Worm (Caenorhabditis elegans): ENCODE measurements around the gene W09C2.10.
A peak's percentile ranks its signal among the peaks of the same experiment; 100 is the strongest.

W09C2.10 gene

DNA sequence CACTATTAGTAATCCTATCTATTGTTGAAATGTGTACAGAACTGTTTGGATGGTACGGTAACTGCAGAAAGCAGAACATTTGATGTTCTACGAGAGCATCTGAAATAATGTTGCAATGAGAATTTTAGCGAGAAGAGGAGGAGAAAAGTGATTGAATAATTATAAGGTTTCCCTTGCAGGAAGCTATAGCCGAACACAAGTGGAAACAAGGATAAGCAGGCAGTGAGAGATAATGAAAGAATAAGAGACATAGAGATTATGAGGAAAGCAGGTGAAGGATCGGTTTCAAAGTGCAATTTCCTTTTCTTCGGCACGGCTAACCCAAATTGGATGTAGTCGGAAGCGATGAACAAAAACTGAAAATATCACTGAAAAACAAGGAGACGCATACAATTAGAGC lies 17.0 kb upstream of the W09C2.10 start, which contains the start of gene del-2:
TSS of gene del-2 (minus strand) at position 101 of the 400 bp plus-strand sequence.
- no peak for TF ChIP-seq tlp-1 (tag; optimal IDR thresholded peaks at IDR 0.05)
- TF ChIP-seq nhr-47 (tag; optimal IDR thresholded peaks at IDR 0.05): peak; percentile 6
- TF ChIP-seq F16B12.6 (tag; optimal IDR thresholded peaks at IDR 0.05): no peak
- no peak for TF ChIP-seq tbx-2 (tag; optimal IDR thresholded peaks at IDR 0.05)
- no peak for TF ChIP-seq C16A3.4 (tag; optimal IDR thresholded peaks at IDR 0.05)
- TF ChIP-seq ceh-8 (GFP tag; optimal IDR thresholded peaks at IDR 0.05): no peak
- peak; percentile 17 for TF ChIP-seq dsc-1 (tag; optimal IDR thresholded peaks at IDR 0.05)
- TF ChIP-seq snu-23 (GFP tag; optimal IDR thresholded peaks at IDR 0.05): no peak
- TF ChIP-seq elt-3 (tag; optimal IDR thresholded peaks at IDR 0.05): no peak
- peak; percentile 67 for TF ChIP-seq fkh-8 (tag; optimal IDR thresholded peaks at IDR 0.05)
- no peak for TF ChIP-seq xbp-1 (tag; optimal IDR thresholded peaks at IDR 0.05)
- no peak for TF ChIP-seq zag-1 (tag; optimal IDR thresholded peaks at IDR 0.05)

DNA sequence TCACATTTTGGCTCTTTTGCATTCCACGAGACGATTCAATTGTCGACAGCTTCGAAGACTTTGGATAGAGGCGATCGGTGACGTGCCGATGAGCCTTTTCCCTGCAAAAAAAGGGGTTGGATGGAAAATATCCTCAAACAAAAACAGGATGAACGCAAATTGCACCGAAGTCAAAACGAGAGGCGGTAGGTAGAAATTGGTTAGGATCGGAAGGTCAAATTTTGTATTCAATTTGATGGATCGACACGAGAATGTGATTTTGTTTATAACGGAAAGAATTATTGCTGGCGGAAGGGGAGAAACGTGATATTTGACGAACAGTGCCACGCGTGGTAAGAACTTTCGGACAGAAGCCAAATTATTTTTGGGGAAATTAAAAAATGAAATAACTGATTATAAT lies 10.0 kb upstream of the W09C2.10 start, which contains the start of gene mca-1:
TSS of gene mca-1 (minus strand) at position 101 of the 400 bp plus-strand sequence.
- TF ChIP-seq snpc-4 (tag; optimal IDR thresholded peaks at IDR 0.05) (no peak), hlh-17 (GFP tag; optimal IDR thresholded peaks at IDR 0.05; ENCODE audit: borderline replicate concordance) (no peak), elt-2 (tag; optimal IDR thresholded peaks at IDR 0.05) (no peak), lin-15B (tag; optimal IDR thresholded peaks at IDR 0.05) (no peak), isw-1 (GFP tag; IDR thresholded peaks at IDR 0.05) (no peak), nhr-28 (tag; optimal IDR thresholded peaks at IDR 0.05) (no peak), lin-39 (tag; optimal IDR thresholded peaks at IDR 0.05) (no peak), aly-2 (tag; optimal IDR thresholded peaks at IDR 0.05) (no peak), nhr-20 (tag; optimal IDR thresholded peaks at IDR 0.05) (no peak), sptf-1 (tag; optimal IDR thresholded peaks at IDR 0.05) (no peak), dpl-1 (GFP tag; optimal IDR thresholded peaks at IDR 0.05) (no peak), unc-98 (GFP tag; IDR thresholded peaks at IDR 0.05) (no peak), nhr-76 (tag; optimal IDR thresholded peaks at IDR 0.05) (no peak)

DNA sequence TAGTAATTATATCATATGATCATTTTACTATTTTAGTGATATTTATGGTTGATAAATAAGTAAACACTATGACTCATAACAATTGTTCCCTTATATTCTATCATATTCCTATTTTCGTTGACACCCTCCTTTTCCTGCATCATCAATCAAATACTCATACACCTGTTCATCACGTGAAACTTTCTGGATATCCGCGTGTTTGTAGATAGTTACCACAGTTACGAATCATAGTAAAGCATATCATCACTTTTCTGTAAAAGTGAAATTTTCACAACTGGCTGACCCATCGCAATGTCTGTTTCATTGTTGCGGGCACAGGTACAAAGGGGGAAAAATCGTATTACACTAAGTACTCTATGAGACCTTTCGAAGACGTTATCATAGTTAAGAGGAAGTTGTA lies 9.0 kb upstream of the W09C2.10 start:
- peak; percentile 62 for TF ChIP-seq blmp-1 (tag; optimal IDR thresholded peaks at IDR 0.05)
- TF ChIP-seq lin-15B (tag; optimal IDR thresholded peaks at IDR 0.05): no peak
- no peak for TF ChIP-seq nhr-19 (GFP tag; conservative IDR thresholded peaks at IDR 0.05)
- no peak for TF ChIP-seq nhr-47 (tag; optimal IDR thresholded peaks at IDR 0.05)
- no peak for TF ChIP-seq nhr-11 (tag; optimal IDR thresholded peaks at IDR 0.05)
- TF ChIP-seq isw-1 (GFP tag; IDR thresholded peaks at IDR 0.05): no peak
- no peak for TF ChIP-seq Y116A8C.19 (tag; optimal IDR thresholded peaks at IDR 0.05; ENCODE audit: borderline replicate concordance)
- no peak for TF ChIP-seq hlh-4 (tag; optimal IDR thresholded peaks at IDR 0.05)
- no peak for TF ChIP-seq aly-2 (tag; optimal IDR thresholded peaks at IDR 0.05)
- peak; percentile 73 for TF ChIP-seq nhr-85 (tag)
- no peak for TF ChIP-seq lsy-2 (tag; optimal IDR thresholded peaks at IDR 0.05)
- TF ChIP-seq nhr-20 (tag; optimal IDR thresholded peaks at IDR 0.05): no peak

DNA sequence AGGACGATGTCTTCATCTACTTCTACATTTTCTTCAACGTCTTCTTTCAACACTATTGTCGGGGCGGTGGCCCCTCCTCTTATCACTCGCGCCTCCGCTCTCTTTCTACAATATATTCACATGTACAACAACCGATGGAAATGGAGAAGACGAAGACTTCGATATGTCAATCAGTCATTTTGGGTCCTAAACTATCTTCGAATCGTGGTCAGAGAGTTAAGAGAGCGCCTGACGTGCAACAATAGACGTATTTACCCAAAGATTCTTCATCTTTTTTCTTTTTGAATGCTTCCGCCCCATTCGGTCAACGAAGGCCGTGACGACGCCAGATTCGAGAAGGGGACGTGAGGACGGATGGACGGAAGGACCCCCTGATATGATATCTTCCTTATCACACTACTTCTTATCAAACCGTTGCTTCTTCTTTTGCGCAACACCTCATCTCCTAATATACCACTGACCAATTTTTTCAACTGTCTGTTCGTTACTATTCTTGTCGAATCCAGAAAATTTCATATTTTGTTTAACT lies 8.2 kb upstream of the W09C2.10 start:
- TF ChIP-seq blmp-1 (tag; optimal IDR thresholded peaks at IDR 0.05) (peak; percentile 46), lin-14 (GFP tag; optimal IDR thresholded peaks at IDR 0.05) (peak; percentile 43), ceh-88 (GFP tag; IDR thresholded peaks at IDR 0.05) (no peak), elt-3 (tag; optimal IDR thresholded peaks at IDR 0.05) (peak in 4 of 6 experiments; percentile 53 to 63 (median 56)), nhr-85 (tag) (peak; percentile 86), mdl-1 (tag; optimal IDR thresholded peaks at IDR 0.05) (peak in 1 of 2 experiments; percentile 17), nhr-71 (tag; optimal IDR thresholded peaks at IDR 0.05) (peak; percentile 45), nhr-77 (tag; optimal IDR thresholded peaks at IDR 0.05) (no peak), lin-35 (GFP tag; optimal IDR thresholded peaks at IDR 0.05) (peak in 1 of 2 experiments; percentile 9), nhr-20 (tag; optimal IDR thresholded peaks at IDR 0.05) (no peak)

Measured in whole organism, L1 larva.